Worm (Caenorhabditis elegans): ENCODE data around the gene F41G4.13.
A peak's percentile ranks its signal among the peaks of the same experiment; 100 is the strongest.

F41G4.13 gene

ce11 chrX:16871355-16871754, 36.8 kb upstream of the F41G4.13 start (continued):
- TF ChIP-seq pha-4 (GFP tag; IDR thresholded peaks at IDR 0.05) (no peak), pha-4 (tag; optimal IDR thresholded peaks at IDR 0.05) (no peak), nhr-77 (tag; optimal IDR thresholded peaks at IDR 0.05) (peak; percentile 39), tra-1 (GFP tag; IDR thresholded peaks at IDR 0.05) (no peak), ZK546.5 (tag; optimal IDR thresholded peaks at IDR 0.05) (no peak), ces-1 (GFP tag; optimal IDR thresholded peaks at IDR 0.05) (no peak), lir-3 (tag; optimal IDR thresholded peaks at IDR 0.05) (no peak), unc-39 (tag; optimal IDR thresholded peaks at IDR 0.05) (no peak), daf-8 (GFP tag; IDR thresholded peaks at IDR 0.05) (no peak), ceh-44 (GFP tag; IDR thresholded peaks at IDR 0.05) (no peak), set-16 (GFP tag; IDR thresholded peaks at IDR 0.05) (no peak), lin-29 (GFP tag; IDR thresholded peaks at IDR 0.05) (no peak), spr-3 (GFP tag; optimal IDR thresholded peaks at IDR 0.05) (no peak), F37D6.2 (tag; optimal IDR thresholded peaks at IDR 0.05) (no peak), fos-1 (tag; optimal IDR thresholded peaks at IDR 0.05) (no peak), ctbp-1 (GFP tag; IDR thresholded peaks at IDR 0.05) (no peak), aly-2 (tag; optimal IDR thresholded peaks at IDR 0.05) (no peak), zag-1 (tag; optimal IDR thresholded peaks at IDR 0.05) (no peak), madf-9 (GFP tag; conservative IDR thresholded peaks at IDR 0.05) (no peak), skn-1 (tag; optimal IDR thresholded peaks at IDR 0.05) (no peak), mep-1 (tag; optimal IDR thresholded peaks at IDR 0.05) (no peak), snpc-4 (tag; optimal IDR thresholded peaks at IDR 0.05) (no peak), madf-5 (GFP tag; IDR thresholded peaks at IDR 0.05) (no peak), Y48G9A.11 (GFP tag; IDR thresholded peaks at IDR 0.05) (no peak), jun-1 (tag; optimal IDR thresholded peaks at IDR 0.05) (no peak), arid-1 (GFP tag; conservative IDR thresholded peaks at IDR 0.05) (no peak), Y5F2A.4 (GFP tag; optimal IDR thresholded peaks at IDR 0.05) (no peak), mxl-2 (GFP tag; conservative IDR thresholded peaks at IDR 0.05) (no peak), mdt-29 (GFP tag; IDR thresholded peaks at IDR 0.05) (no peak), spr-1 (tag; optimal IDR thresholded peaks at IDR 0.05) (no peak), T20F7.1 (GFP tag; optimal IDR thresholded peaks at IDR 0.05) (no peak), hif-1 (tag; optimal IDR thresholded peaks at IDR 0.05) (no peak), F26F4.8 (GFP tag; conservative IDR thresholded peaks at IDR 0.05) (no peak), nhr-11 (tag; optimal IDR thresholded peaks at IDR 0.05) (no peak), ceh-32 (tag; optimal IDR thresholded peaks at IDR 0.05; ENCODE audit: poor library complexity) (no peak), daf-16 (GFP tag; optimal IDR thresholded peaks at IDR 0.05) (no peak), daf-16 (tag; optimal IDR thresholded peaks at IDR 0.05) (peak; percentile 82), lin-15B (tag; optimal IDR thresholded peaks at IDR 0.05) (no peak), ceh-20 (GFP tag; IDR thresholded peaks at IDR 0.05) (no peak), rbr-2 (tag; optimal IDR thresholded peaks at IDR 0.05) (no peak), dmd-6 (GFP tag; IDR thresholded peaks at IDR 0.05) (peak; percentile 68), daf-19 (GFP tag; conservative IDR thresholded peaks at IDR 0.05) (no peak), php-3 (GFP tag; IDR thresholded peaks at IDR 0.05) (no peak), nhr-41 (GFP tag; IDR thresholded peaks at IDR 0.05) (no peak), lin-1 (GFP tag; IDR thresholded peaks at IDR 0.05) (no peak), F44E2.7 (GFP tag; IDR thresholded peaks at IDR 0.05) (no peak), hlh-11 (tag; optimal IDR thresholded peaks at IDR 0.05) (peak; percentile 54), zfp-2 (tag; optimal IDR thresholded peaks at IDR 0.05) (no peak), lin-13 (GFP tag; optimal IDR thresholded peaks at IDR 0.05) (no peak), dve-1 (tag; optimal IDR thresholded peaks at IDR 0.05; ENCODE audit: insufficient read depth) (no peak), daf-12 (tag; optimal IDR thresholded peaks at IDR 0.05) (no peak), lin-39 (tag; optimal IDR thresholded peaks at IDR 0.05) (no peak), pqm-1 (tag; optimal IDR thresholded peaks at IDR 0.05) (peak; percentile 59), nhr-28 (tag; optimal IDR thresholded peaks at IDR 0.05) (peak; percentile 71)
